Fruit fly (Drosophila melanogaster) whole organism, wandering third instar larva: Measurements from ENCODE around the gene Set8.

ENCODE experiments used
- Jra ChIP-seq: sonication (Bioruptor generic); optimal IDR thresholded peaks from 2 replicates; lab custom pipeline; 2016; ENCODE audit warnings: missing biosample characterization, missing genetic modification characterization
- Vsx2 ChIP-seq: fragments of 200-300, 225-300 bp; sonication (Bioruptor generic); optimal IDR thresholded peaks from 2 replicates; lab custom pipeline; 2018; ENCODE audit warnings: missing biosample characterization, missing genetic modification characterization; ENCODE audit not compliant: partially characterized antibody
- foxo ChIP-seq, 2 experiments: fragments of 200-800 bp; sonication (Bioruptor generic); optimal IDR thresholded peaks; 2 replicates in 1 of 2; 3 replicates in 1 of 2; lab custom pipeline; 2016 to 2017; ENCODE audit warnings: missing biosample characterization in 2 of 2, missing genetic modification characterization in 2 of 2
- pan ChIP-seq: fragments of >200 bp; optimal IDR thresholded peaks from 2 replicates; lab custom pipeline; 2017
- usp ChIP-seq: fragments of >200 bp; optimal IDR thresholded peaks from 2 replicates; lab custom pipeline; 2017; ENCODE audit warnings: missing biosample characterization, missing genetic modification characterization

DNA sequence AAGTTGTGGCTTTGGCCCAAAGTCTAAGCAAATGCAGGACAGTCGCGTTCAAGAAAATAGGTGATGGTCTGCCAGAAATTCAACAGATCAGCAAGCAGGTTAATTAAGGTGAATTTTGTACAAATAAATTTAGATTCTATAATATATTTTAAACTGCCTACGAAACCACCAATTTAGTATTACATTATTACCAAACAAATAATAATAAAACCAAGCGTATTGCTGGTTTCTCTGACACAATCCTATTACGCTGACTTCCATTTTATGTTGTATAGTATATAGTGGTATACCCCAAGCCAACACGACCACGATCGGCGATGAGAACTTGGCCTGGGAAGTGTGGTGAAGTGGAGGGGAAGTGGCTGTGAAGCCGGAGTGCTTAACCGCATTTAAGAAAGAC, 24.4 kb upstream of the Set8 start:
- TF ChIP-seq pan (lab: Kevin White, UChicago) (no peak), foxo (GFP tag; optimal IDR thresholded peaks at IDR 0.05; lab: Kevin White, UChicago) (peak in 1 of 2 experiments; percentile 83), usp (no peak), Jra (GFP tag; lab: Kevin White, UChicago) (peak; percentile 29), Vsx2 (GFP tag; lab: Kevin White, UChicago) (no peak)
